Worm (Caenorhabditis elegans): ENCODE measurements around the gene T13H5.8.
A peak's percentile ranks its signal among the peaks of the same experiment; 100 is the strongest.

T13H5.8 gene

DNA sequence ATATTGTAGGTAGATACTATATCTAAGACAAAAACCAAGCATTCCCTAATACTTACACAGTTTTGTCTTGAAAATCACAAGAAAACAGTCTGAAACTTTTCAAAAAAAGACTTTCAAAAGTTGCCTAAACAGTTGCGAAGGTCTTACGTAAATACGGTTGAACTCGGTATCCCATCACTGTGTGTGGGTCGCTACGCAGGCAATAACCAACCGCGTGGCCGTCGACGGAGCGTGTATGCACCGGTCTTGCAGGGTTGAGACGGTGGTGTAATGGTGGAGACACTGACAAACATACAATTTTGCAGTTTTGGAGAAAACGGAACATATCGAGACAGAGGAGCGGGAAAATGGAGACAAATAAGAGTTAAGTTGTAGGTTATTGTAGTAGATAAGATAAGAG, 42.9 kb downstream of the T13H5.8 start, which contains the start of gene iff-2 (continued):
- TF ChIP-seq akir-1 (GFP tag; optimal IDR thresholded peaks at IDR 0.05) (peak; percentile 36), let-607 (tag; optimal IDR thresholded peaks at IDR 0.05) (peak; percentile 99), ama-1 (optimal IDR thresholded peaks at IDR 0.05) (peak; percentile 68), ama-1 (GFP tag; optimal IDR thresholded peaks at IDR 0.05) (no peak), zim-3 (tag; optimal IDR thresholded peaks at IDR 0.05) (peak; percentile 64), rpc-1 (optimal IDR thresholded peaks at IDR 0.05) (peak; percentile 6), rpc-1 (tag; optimal IDR thresholded peaks at IDR 0.05) (no peak), F55B11.4 (tag; optimal IDR thresholded peaks at IDR 0.05; ENCODE audit: borderline replicate concordance, insufficient read depth) (no peak), nhr-90 (tag; optimal IDR thresholded peaks at IDR 0.05) (peak; percentile 95), die-1 (tag; optimal IDR thresholded peaks at IDR 0.05) (peak; percentile 66), ztf-26 (tag; optimal IDR thresholded peaks at IDR 0.05) (peak; percentile 98), athp-1 (tag; optimal IDR thresholded peaks at IDR 0.05) (peak; percentile 89), F37B4.10 (GFP tag; IDR thresholded peaks at IDR 0.05) (0 out of 2 replicates have a peak, but pooled peaks have one; percentile 74), lag-1 (GFP tag; IDR thresholded peaks at IDR 0.05) (peak; percentile 29; the same call in 1 of the 2 replicates), ztf-3 (GFP tag; optimal IDR thresholded peaks at IDR 0.05) (peak; percentile 93), sdz-38 (tag; optimal IDR thresholded peaks at IDR 0.05) (no peak), ztf-18 (tag; optimal IDR thresholded peaks at IDR 0.05) (peak; percentile 84), nfya-2 (GFP tag; IDR thresholded peaks at IDR 0.05) (no peak), B0261.1 (tag; optimal IDR thresholded peaks at IDR 0.05) (peak; percentile 38), bed-1 (GFP tag; IDR thresholded peaks at IDR 0.05) (no peak), ztf-6 (GFP tag; IDR thresholded peaks at IDR 0.05) (peak; percentile 95), chd-7 (tag; optimal IDR thresholded peaks at IDR 0.05) (peak; percentile 94), B0019.2 (GFP tag; conservative IDR thresholded peaks at IDR 0.05) (no peak), F10E7.11 (tag; optimal IDR thresholded peaks at IDR 0.05) (peak; percentile 23), hrde-1 (tag; optimal IDR thresholded peaks at IDR 0.05; ENCODE audit: borderline replicate concordance) (no peak), snpc-3.4 (tag; optimal IDR thresholded peaks at IDR 0.05) (peak; percentile 18), tbp1 (GFP tag; optimal IDR thresholded peaks at IDR 0.05) (peak; percentile 78), egrh-3 (GFP tag; IDR thresholded peaks at IDR 0.05) (no peak), ceh-27 (GFP tag; optimal IDR thresholded peaks at IDR 0.05) (peak; percentile 100), F57C9.4 (tag; optimal IDR thresholded peaks at IDR 0.05) (no peak), rec-8 (tag; optimal IDR thresholded peaks at IDR 0.05) (no peak), ccch-3 (GFP tag; optimal IDR thresholded peaks at IDR 0.05) (peak; percentile 39), sptf-2 (GFP tag; optimal IDR thresholded peaks at IDR 0.05) (no peak), hsf-1 (GFP tag; IDR thresholded peaks at IDR 0.05) (0 out of 2 replicates have a peak, but pooled peaks have one; percentile 53), fkh-3 (tag; optimal IDR thresholded peaks at IDR 0.05) (no peak), attf-6 (GFP tag; IDR thresholded peaks at IDR 0.05) (peak; percentile 53; the same call in 1 of the 2 replicates), attf-5 (GFP tag; optimal IDR thresholded peaks at IDR 0.05) (peak; percentile 100), tbx-9 (tag; optimal IDR thresholded peaks at IDR 0.05; ENCODE audit: borderline replicate concordance) (no peak), lin-26 (GFP tag; IDR thresholded peaks at IDR 0.05) (no peak), gei-17 (GFP tag; optimal IDR thresholded peaks at IDR 0.05) (peak; percentile 82), F22D6.2 (tag; optimal IDR thresholded peaks at IDR 0.05) (peak; percentile 90), atf-7 (tag; optimal IDR thresholded peaks at IDR 0.05) (peak; percentile 95), nhr-80 (tag; optimal IDR thresholded peaks at IDR 0.05) (peak; percentile 100), egl-44 (GFP tag; IDR thresholded peaks at IDR 0.05) (peak; percentile 94), let-526 (GFP tag; IDR thresholded peaks at IDR 0.05) (peak; percentile 96), Y95B8A.8 (GFP tag; IDR thresholded peaks at IDR 0.05) (peak; percentile 92), lin-54 (GFP tag; optimal IDR thresholded peaks at IDR 0.05) (peak; percentile 98), hlh-26 (GFP tag; conservative IDR thresholded peaks at IDR 0.05) (no peak), lin-35 (GFP tag; optimal IDR thresholded peaks at IDR 0.05) (peak; percentile 29 to 96 (median 79))

Measured in whole organism, young adult.